Fruit fly (Drosophila melanogaster): Measurements from ENCODE around the gene ZnT77C.

dm6 chr3L:20533409-20533808 lies 38.7 kb upstream of the ZnT77C start, which contains the start of gene CG13250:
- TF ChIP-seq CTCF (optimal IDR thresholded peaks at IDR 0.05), result no peak
- TF ChIP-seq CG8478 (optimal IDR thresholded peaks at IDR 0.05), result no peak

Data from S2 (cell line).